Worm (Caenorhabditis elegans): ENCODE data around the gene F02E11.3.

DNA sequence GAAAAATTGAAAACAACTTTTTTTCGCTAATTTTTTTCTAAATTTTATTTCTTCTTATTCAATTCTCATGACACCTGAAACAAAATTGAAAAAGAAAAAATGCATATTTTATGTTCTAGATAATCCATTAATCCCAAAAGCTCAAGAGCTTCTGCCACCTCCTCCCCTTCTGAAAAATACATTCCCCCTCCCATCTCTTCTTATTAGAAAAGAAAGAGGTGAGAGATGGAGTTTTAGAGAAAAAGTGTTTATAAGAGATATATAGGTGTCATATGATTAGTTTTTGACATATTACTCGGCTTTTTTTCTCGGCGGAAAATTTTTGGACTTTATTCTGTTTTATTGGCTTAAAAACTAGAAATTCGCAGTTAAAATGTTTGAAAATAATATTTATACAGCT lies 4.2 kb downstream of the F02E11.3 start:
- no peak for TF ChIP-seq fkh-4 (tag; optimal IDR thresholded peaks at IDR 0.05; ENCODE audit: borderline replicate concordance)
- no peak for TF ChIP-seq egl-27 (tag; optimal IDR thresholded peaks at IDR 0.05)
